Worm (Caenorhabditis elegans) whole organism, L1 larva: ENCODE measurements around the gene C49H3.12.
A peak's percentile ranks its signal among the peaks of the same experiment; 100 is the strongest.

Experiments used
- C16A3.4 ChIP-seq: fragments of 150-350 bp; optimal IDR thresholded peaks from 2 replicates; lab custom pipeline; 2014; ENCODE audit warnings: missing biosample characterization, missing genetic modification characterization
- F16B12.6 ChIP-seq: fragments of 150-350 bp; optimal IDR thresholded peaks from 2 replicates; lab custom pipeline; 2014; ENCODE audit warnings: missing biosample characterization, missing genetic modification characterization
- Y116A8C.19 ChIP-seq: sonication (generic microtip); optimal IDR thresholded peaks from 2 replicates; lab custom pipeline; 2016; ENCODE audit warnings: missing compliant biosample characterization, missing genetic modification characterization, borderline replicate concordance
- aha-1 ChIP-seq: fragments of 150-350 bp; optimal IDR thresholded peaks from 2 replicates; lab custom pipeline; 2014; ENCODE audit warnings: missing biosample characterization, missing genetic modification characterization
- blmp-1 ChIP-seq: fragments of 150-350 bp; optimal IDR thresholded peaks from 2 replicates; lab custom pipeline; 2014; ENCODE audit warnings: missing biosample characterization, missing genetic modification characterization
- ceh-8 ChIP-seq: fragments of 200-800 bp; sonication (Bioruptor generic); optimal IDR thresholded peaks from 2 replicates; lab custom pipeline; 2018; ENCODE audit warnings: mild to moderate bottlenecking, missing genetic modification characterization, moderate library complexity, missing compliant biosample characterization
- ceh-82 ChIP-seq, 3 experiments: fragments of 150-350 bp in 1 of 3; sonication (generic microtip) in 2 of 3; optimal IDR thresholded peaks; 2 replicates each; lab custom pipeline; 2014 to 2017; ENCODE audit warnings: missing biosample characterization in 3 of 3, missing genetic modification characterization in 3 of 3
- ceh-90 ChIP-seq: sonication (generic microtip); optimal IDR thresholded peaks from 2 replicates; lab custom pipeline; 2016; ENCODE audit warnings: missing genetic modification characterization, missing compliant biosample characterization
- ces-1 ChIP-seq: fragments of 150-350 bp; optimal IDR thresholded peaks from 2 replicates; lab custom pipeline; 2014; ENCODE audit warnings: missing biosample characterization, missing genetic modification reagents, missing genetic modification characterization
- dpl-1 ChIP-seq, 3 experiments: fragments of 150-350 bp in 2 of 3; sonication (generic microtip) in 1 of 3; optimal IDR thresholded peaks; 2 replicates each; lab custom pipeline; 2014 to 2017; ENCODE audit warnings: missing biosample characterization in 3 of 3, missing genetic modification characterization in 3 of 3, missing genetic modification reagents in 3 of 3
- efl-1 ChIP-seq, 4 experiments: fragments of 150-350 bp; optimal IDR thresholded peaks in 3 of 4; peaks in 1 of 4; 1 replicate in 1 of 4; 2 replicates in 3 of 4; lab custom pipeline; 2014; ENCODE audit warnings: missing biosample characterization in 2 of 4, missing genetic modification characterization in 2 of 4, missing genetic modification reagents in 2 of 4
- egl-13 ChIP-seq: sonication (generic microtip); optimal IDR thresholded peaks from 2 replicates; lab custom pipeline; 2016; ENCODE audit warnings: missing genotype, missing genetic modification reagents, missing genetic modification characterization, missing compliant biosample characterization
- fkh-10 ChIP-seq: sonication (generic microtip); optimal IDR thresholded peaks from 2 replicates; lab custom pipeline; 2017; ENCODE audit warnings: missing biosample characterization, missing genetic modification reagents, missing genetic modification characterization
- fkh-4 ChIP-seq: sonication (generic microtip); optimal IDR thresholded peaks from 2 replicates; lab custom pipeline; 2016; ENCODE audit warnings: missing compliant biosample characterization, missing genetic modification characterization, borderline replicate concordance
- fos-1 ChIP-seq: fragments of 150-350 bp; optimal IDR thresholded peaks from 2 replicates; lab custom pipeline; 2014; ENCODE audit warnings: missing biosample characterization, missing genetic modification characterization
- hlh-17 ChIP-seq: fragments of 200-800 bp; sonication (Bioruptor generic); optimal IDR thresholded peaks from 2 replicates; lab custom pipeline; 2018; ENCODE audit warnings: missing genetic modification characterization, mild to moderate bottlenecking, missing compliant biosample characterization, moderate library complexity, borderline replicate concordance
- irx-1 ChIP-seq: sonication (generic microtip); optimal IDR thresholded peaks from 2 replicates; lab custom pipeline; 2016; ENCODE audit warnings: missing genetic modification characterization, missing compliant biosample characterization
- jun-1 ChIP-seq: fragments of 150-350 bp; optimal IDR thresholded peaks from 2 replicates; lab custom pipeline; 2014; ENCODE audit warnings: missing biosample characterization, missing genetic modification reagents, missing genetic modification characterization
- lin-35 ChIP-seq, 2 experiments: fragments of 150-350 bp; optimal IDR thresholded peaks; 2 replicates each; lab custom pipeline; 2014; ENCODE audit warnings: missing biosample characterization in 2 of 2, missing genetic modification characterization in 2 of 2, missing genetic modification reagents in 2 of 2
- lsy-2 ChIP-seq, 2 experiments: fragments of 150-350 bp; optimal IDR thresholded peaks; 2 replicates each; lab custom pipeline; 2014; ENCODE audit warnings: missing biosample characterization in 2 of 2, missing genetic modification characterization in 2 of 2
- mdl-1 ChIP-seq, 2 experiments: fragments of 150-350 bp; optimal IDR thresholded peaks; 2 replicates each; lab custom pipeline; 2014 to 2017; ENCODE audit warnings: missing biosample characterization in 2 of 2, missing genetic modification characterization in 2 of 2, inconsistent platforms in 1 of 2
- mef-2 ChIP-seq: fragments of 150-350 bp; optimal IDR thresholded peaks from 2 replicates; lab custom pipeline; 2014; ENCODE audit warnings: missing biosample characterization, missing genetic modification characterization
- mep-1 ChIP-seq: fragments of 150-350 bp; optimal IDR thresholded peaks from 2 replicates; lab custom pipeline; 2014; ENCODE audit warnings: missing biosample characterization, missing genetic modification characterization
- nhr-12 ChIP-seq: sonication (generic microtip); optimal IDR thresholded peaks from 2 replicates; lab custom pipeline; 2017; ENCODE audit warnings: missing biosample characterization, missing genetic modification characterization
- nhr-19 ChIP-seq: fragments of 200-800 bp; sonication (Bioruptor generic); conservative IDR thresholded peaks from 2 replicates; pipeline ENCODE4 v1.3.6; 2022; ENCODE audit warnings: missing genetic modification characterization, missing compliant biosample characterization
- nhr-20 ChIP-seq: sonication (generic microtip); optimal IDR thresholded peaks from 2 replicates; lab custom pipeline; 2016; ENCODE audit warnings: mild to moderate bottlenecking, missing genetic modification characterization, missing compliant biosample characterization
- nhr-47 ChIP-seq: sonication (generic microtip); optimal IDR thresholded peaks from 2 replicates; lab custom pipeline; 2016; ENCODE audit warnings: mild to moderate bottlenecking, missing genetic modification characterization, moderate library complexity, missing compliant biosample characterization
- nhr-71 ChIP-seq: sonication (generic microtip); optimal IDR thresholded peaks from 2 replicates; lab custom pipeline; 2016; ENCODE audit warnings: mild to moderate bottlenecking, missing genetic modification characterization, moderate library complexity, missing compliant biosample characterization
- nhr-76 ChIP-seq: sonication (generic microtip); optimal IDR thresholded peaks from 2 replicates; lab custom pipeline; 2017; ENCODE audit warnings: missing biosample characterization, missing genetic modification characterization
- nhr-84 ChIP-seq: sonication (generic microtip); optimal IDR thresholded peaks from 2 replicates; lab custom pipeline; 2017; ENCODE audit warnings: missing biosample characterization, missing genetic modification characterization
- pax-3 ChIP-seq: fragments of 200-800 bp; sonication (Bioruptor generic); optimal IDR thresholded peaks from 2 replicates; lab custom pipeline; 2018; ENCODE audit warnings: mild to moderate bottlenecking, missing genetic modification characterization, moderate library complexity, missing compliant biosample characterization
- skn-1 ChIP-seq: fragments of 150-350 bp; optimal IDR thresholded peaks from 2 replicates; lab custom pipeline; 2014; ENCODE audit warnings: missing biosample characterization, missing genetic modification characterization
- snu-23 ChIP-seq: sonication (generic microtip); optimal IDR thresholded peaks from 2 replicates; lab custom pipeline; 2016; ENCODE audit warnings: missing genetic modification characterization, missing compliant biosample characterization
- sox-4 ChIP-seq: sonication (generic microtip); optimal IDR thresholded peaks from 2 replicates; lab custom pipeline; 2016; ENCODE audit warnings: missing genetic modification characterization, missing compliant biosample characterization
- sptf-1 ChIP-seq: fragments of 150-350 bp; optimal IDR thresholded peaks from 2 replicates; lab custom pipeline; 2014; ENCODE audit warnings: missing biosample characterization, missing genetic modification characterization
- swsn-7 ChIP-seq: sonication (generic microtip); optimal IDR thresholded peaks from 2 replicates; lab custom pipeline; 2016; ENCODE audit warnings: missing genetic modification characterization, missing compliant biosample characterization
- tbx-2 ChIP-seq: sonication (generic microtip); optimal IDR thresholded peaks from 2 replicates; lab custom pipeline; 2016; ENCODE audit warnings: missing genetic modification characterization, missing compliant biosample characterization
- unc-130 ChIP-seq: fragments of 150-350 bp; optimal IDR thresholded peaks from 2 replicates; lab custom pipeline; 2017; ENCODE audit warnings: missing biosample characterization, missing genetic modification characterization, inconsistent platforms
- unc-30 ChIP-seq: sonication (generic microtip); optimal IDR thresholded peaks from 2 replicates; lab custom pipeline; 2017; ENCODE audit warnings: missing biosample characterization, missing genetic modification characterization
- unc-62 ChIP-seq: fragments of 150-350 bp; optimal IDR thresholded peaks from 2 replicates; lab custom pipeline; 2014; ENCODE audit warnings: missing biosample characterization, missing genetic modification reagents, missing genetic modification characterization
- unc-86 ChIP-seq: sonication (generic microtip); optimal IDR thresholded peaks from 2 replicates; lab custom pipeline; 2016; ENCODE audit warnings: missing genetic modification characterization, missing compliant biosample characterization
- vab-15 ChIP-seq: sonication (generic microtip); optimal IDR thresholded peaks from 2 replicates; lab custom pipeline; 2017; ENCODE audit warnings: missing genotype, mild to moderate bottlenecking, missing genetic modification characterization, missing compliant biosample characterization
- xbp-1 ChIP-seq: sonication (generic microtip); optimal IDR thresholded peaks from 2 replicates; lab custom pipeline; 2016; ENCODE audit warnings: missing genetic modification characterization, missing compliant biosample characterization
- zag-1 ChIP-seq: fragments of 150-350 bp; optimal IDR thresholded peaks from 2 replicates; lab custom pipeline; 2014; ENCODE audit warnings: missing biosample characterization, missing genetic modification characterization

C49H3.12 gene

ce11 chrIV:7923982-7924480 lies 3.1 kb downstream of the C49H3.12 start, which contains the start of the genes xpo-3 and C49H3.3:
Gene xpo-3, minus strand, starts transcription at chrIV:7924032.
Gene C49H3.3, plus strand, starts transcription at chrIV:7924350.
- TF ChIP-seq unc-130: peak; percentile 9
- TF ChIP-seq ces-1 (GFP tag; lab: Kevin White, UChicago): no peak
- TF ChIP-seq fkh-4 (tag; lab: Kevin White, UChicago): no peak
- TF ChIP-seq ceh-90 (tag; lab: Kevin White, UChicago): no peak
- peak; percentile 23 to 57 (median 24) for TF ChIP-seq dpl-1 (GFP tag; optimal IDR thresholded peaks at IDR 0.05; lab: Kevin White, UChicago)
- no peak for TF ChIP-seq fos-1 (tag; lab: Kevin White, UChicago)
- TF ChIP-seq tbx-2 (tag; lab: Kevin White, UChicago): peak; percentile 14
- peak; percentile 42 for TF ChIP-seq nhr-47 (tag; lab: Kevin White, UChicago)
- peak in 1 of 3 experiments; percentile 11 for TF ChIP-seq ceh-82 (tag; optimal IDR thresholded peaks at IDR 0.05; lab: Kevin White, UChicago)
- no peak for TF ChIP-seq nhr-84 (tag; lab: Kevin White, UChicago)
- TF ChIP-seq nhr-19 (GFP tag; lab: Robert Waterston, UW): no peak
- no peak for TF ChIP-seq sptf-1 (tag; lab: Kevin White, UChicago)
- no peak for TF ChIP-seq sox-4
- peak; percentile 63 for TF ChIP-seq mep-1 (tag; lab: Kevin White, UChicago)
- TF ChIP-seq nhr-76 (tag; lab: Kevin White, UChicago): no peak
- no peak for TF ChIP-seq mef-2 (tag; lab: Kevin White, UChicago)
- no peak for TF ChIP-seq jun-1
- TF ChIP-seq zag-1: no peak
- TF ChIP-seq F16B12.6 (tag; lab: Kevin White, UChicago): peak; percentile 29
- peak in 1 of 2 experiments; percentile 6 for TF ChIP-seq mdl-1 (tag; optimal IDR thresholded peaks at IDR 0.05; lab: Kevin White, UChicago)
- TF ChIP-seq skn-1 (tag; lab: Kevin White, UChicago): peak; percentile 2
- TF ChIP-seq Y116A8C.19 (tag; lab: Kevin White, UChicago): no peak
- TF ChIP-seq unc-86 (tag; lab: Kevin White, UChicago): no peak
- peak; percentile 38 for TF ChIP-seq nhr-71 (tag; lab: Kevin White, UChicago)
- TF ChIP-seq aha-1 (tag; lab: Kevin White, UChicago): no peak
- peak; percentile 13 for TF ChIP-seq fkh-10 (GFP tag; lab: Kevin White, UChicago)
- TF ChIP-seq blmp-1 (tag; lab: Kevin White, UChicago): peak; percentile 32
- TF ChIP-seq vab-15 (tag; lab: Kevin White, UChicago): peak; percentile 54
- TF ChIP-seq ceh-8 (GFP tag; lab: Kevin White, UChicago): no peak
- TF ChIP-seq lsy-2 (tag; optimal IDR thresholded peaks at IDR 0.05; lab: Kevin White, UChicago): peak; percentile 47 to 70
- no peak for TF ChIP-seq nhr-20
- TF ChIP-seq efl-1 (optimal IDR thresholded peaks at IDR 0.05; lab: Kevin White, UChicago): peak; percentile 51 to 58
- peak in 1 of 2 experiments; percentile 48 for TF ChIP-seq efl-1 (GFP tag; optimal IDR thresholded peaks at IDR 0.05 in 1 of 2; lab: Kevin White, UChicago)
- no peak for TF ChIP-seq irx-1 (tag; lab: Kevin White, UChicago)
- TF ChIP-seq egl-13 (tag; lab: Kevin White, UChicago): no peak
- peak; percentile 34 for TF ChIP-seq snu-23 (GFP tag; lab: Kevin White, UChicago)
- peak; percentile 32 for TF ChIP-seq C16A3.4 (tag; lab: Kevin White, UChicago)
- peak; percentile 44 to 74 for TF ChIP-seq lin-35 (GFP tag; optimal IDR thresholded peaks at IDR 0.05; lab: Kevin White, UChicago)
- no peak for TF ChIP-seq unc-62 (GFP tag; lab: Kevin White, UChicago)
- no peak for TF ChIP-seq unc-30 (tag; lab: Kevin White, UChicago)
- peak; percentile 34 for TF ChIP-seq xbp-1
- no peak for TF ChIP-seq swsn-7 (tag; lab: Kevin White, UChicago)
- TF ChIP-seq nhr-12 (tag; lab: Kevin White, UChicago): no peak
- no peak for TF ChIP-seq hlh-17 (GFP tag; lab: Kevin White, UChicago)
- TF ChIP-seq pax-3: no peak
